Worm (Caenorhabditis elegans): Measurements from ENCODE around the gene F58D12.1.

- TF ChIP-seq W03F9.2 (tag; optimal IDR thresholded peaks at IDR 0.05) = no peak
- TF ChIP-seq dao-5 (tag; optimal IDR thresholded peaks at IDR 0.05) = no peak
- no peak for TF ChIP-seq him-1 (tag; optimal IDR thresholded peaks at IDR 0.05)
Observed at ce11 chrV:14013638-14014037, 35.7 kb upstream of the F58D12.1 start.

All from whole organism, L4/young adult.